Worm (Caenorhabditis elegans) whole organism, L3 larva: ENCODE data around the gene rsp-8.

Source experiments
- R02D3.7 ChIP-seq: fragments of 150-350 bp; optimal IDR thresholded peaks from 2 replicates; lab custom pipeline; 2014; ENCODE audit warnings: missing biosample characterization, missing genetic modification characterization
- ceh-28 ChIP-seq: fragments of 150-350 bp; optimal IDR thresholded peaks from 2 replicates; lab custom pipeline; 2014; ENCODE audit warnings: missing biosample characterization, missing genetic modification reagents, missing genetic modification characterization
- egl-5 ChIP-seq: fragments of 150-350 bp; optimal IDR thresholded peaks from 2 replicates; lab custom pipeline; 2017; ENCODE audit warnings: missing biosample characterization, missing genetic modification reagents, missing genetic modification characterization, inconsistent platforms
- elt-2 ChIP-seq: sonication (generic microtip); optimal IDR thresholded peaks from 2 replicates; lab custom pipeline; 2016; ENCODE audit warnings: missing genetic modification reagents, mild to moderate bottlenecking, missing genetic modification characterization, missing compliant biosample characterization
- elt-3 ChIP-seq, 3 experiments: fragments of 150-350 bp in 1 of 3; sonication (generic microtip) in 2 of 3; optimal IDR thresholded peaks; 2 replicates in 2 of 3; 4 replicates in 1 of 3; lab custom pipeline; 2014 to 2017; ENCODE audit warnings: missing biosample characterization in 3 of 3, missing genetic modification characterization in 3 of 3
- eor-1 ChIP-seq, 2 experiments: fragments of 150-350 bp; optimal IDR thresholded peaks; 2 replicates each; lab custom pipeline; 2014 to 2018; ENCODE audit warnings: missing biosample characterization in 2 of 2, missing genetic modification characterization in 2 of 2
- fkh-10 ChIP-seq: sonication (generic microtip); optimal IDR thresholded peaks from 2 replicates; lab custom pipeline; 2017; ENCODE audit warnings: missing biosample characterization, missing genetic modification reagents, missing genetic modification characterization
- fos-1 ChIP-seq: fragments of 150-350 bp; optimal IDR thresholded peaks from 2 replicates; lab custom pipeline; 2014; ENCODE audit warnings: missing biosample characterization, missing genetic modification characterization
- lin-15B ChIP-seq: fragments of 150-350 bp; optimal IDR thresholded peaks from 2 replicates; lab custom pipeline; 2014; ENCODE audit warnings: missing biosample characterization, missing genetic modification characterization
- lsy-12 ChIP-seq: sonication (generic microtip); optimal IDR thresholded peaks from 2 replicates; lab custom pipeline; 2016; ENCODE audit warnings: mild to moderate bottlenecking, missing genetic modification characterization, missing compliant biosample characterization
- mdl-1 ChIP-seq: fragments of 150-350 bp; optimal IDR thresholded peaks from 2 replicates; lab custom pipeline; 2014; ENCODE audit warnings: missing biosample characterization, missing genetic modification characterization
- nhr-25 ChIP-seq: sonication (generic microtip); optimal IDR thresholded peaks from 2 replicates; lab custom pipeline; 2017; ENCODE audit warnings: missing biosample characterization, missing genetic modification characterization
- nhr-67 ChIP-seq: fragments of 150-350 bp; optimal IDR thresholded peaks from 2 replicates; lab custom pipeline; 2014; ENCODE audit warnings: missing biosample characterization, missing genetic modification characterization
- pha-4 ChIP-seq: fragments of 150-350 bp; optimal IDR thresholded peaks from 2 replicates; lab custom pipeline; 2014; ENCODE audit warnings: missing biosample characterization, missing genetic modification reagents, missing genetic modification characterization
- pqm-1 ChIP-seq: fragments of 150-350 bp; optimal IDR thresholded peaks from 2 replicates; lab custom pipeline; 2017; ENCODE audit warnings: missing biosample characterization, missing genetic modification characterization, inconsistent platforms
- snpc-4 ChIP-seq: fragments of 150-350 bp; optimal IDR thresholded peaks from 2 replicates; lab custom pipeline; 2014; ENCODE audit warnings: missing biosample characterization, missing genetic modification characterization
- tbx-2 ChIP-seq: sonication (generic microtip); optimal IDR thresholded peaks from 2 replicates; lab custom pipeline; 2016; ENCODE audit warnings: mild to moderate bottlenecking, missing genetic modification characterization, missing compliant biosample characterization
- unc-39 ChIP-seq: sonication (generic microtip); optimal IDR thresholded peaks from 4 replicates; lab custom pipeline; 2017; ENCODE audit warnings: missing biosample characterization, missing genetic modification characterization
- ztf-4 ChIP-seq: fragments of 150-350 bp; optimal IDR thresholded peaks from 2 replicates; lab custom pipeline; 2014; ENCODE audit warnings: missing biosample characterization, missing genetic modification characterization

The rsp-8 gene

DNA sequence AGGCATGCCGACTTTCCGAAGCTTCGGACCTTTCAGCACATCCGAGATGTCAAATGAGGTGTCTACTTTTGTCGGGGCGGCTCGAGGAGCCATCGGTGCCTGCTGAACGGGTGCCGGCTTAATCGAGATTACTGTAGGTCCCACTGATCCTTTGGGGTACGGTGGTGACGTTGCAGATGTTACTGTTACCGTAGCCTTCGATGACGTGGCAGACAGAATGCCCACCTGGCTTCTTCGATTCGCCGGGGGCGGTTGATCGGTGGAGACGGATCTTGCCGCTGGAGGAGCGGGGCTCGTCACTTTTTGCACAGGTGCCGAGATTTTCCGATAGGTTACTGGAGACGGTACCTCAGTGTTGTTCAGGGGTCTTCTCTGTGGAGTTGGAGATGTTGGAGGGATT is 45.4 kb downstream of the rsp-8 start:
- TF ChIP-seq ztf-4 (tag; lab: Kevin White, UChicago): no peak
- no peak for TF ChIP-seq eor-1 (tag; optimal IDR thresholded peaks at IDR 0.05; lab: Kevin White, UChicago)

ce11 chrIII:11874242-11874641 is 48.0 kb downstream of the rsp-8 start:
- TF ChIP-seq elt-2 (tag; lab: Kevin White, UChicago) (no peak), unc-39 (tag; lab: Kevin White, UChicago) (no peak), lin-15B (tag; lab: Kevin White, UChicago) (no peak), ceh-28 (tag; lab: Kevin White, UChicago) (no peak), fos-1 (tag; lab: Kevin White, UChicago) (no peak)
- TF ChIP-seq, all 47 proteins: peak for 0

DNA sequence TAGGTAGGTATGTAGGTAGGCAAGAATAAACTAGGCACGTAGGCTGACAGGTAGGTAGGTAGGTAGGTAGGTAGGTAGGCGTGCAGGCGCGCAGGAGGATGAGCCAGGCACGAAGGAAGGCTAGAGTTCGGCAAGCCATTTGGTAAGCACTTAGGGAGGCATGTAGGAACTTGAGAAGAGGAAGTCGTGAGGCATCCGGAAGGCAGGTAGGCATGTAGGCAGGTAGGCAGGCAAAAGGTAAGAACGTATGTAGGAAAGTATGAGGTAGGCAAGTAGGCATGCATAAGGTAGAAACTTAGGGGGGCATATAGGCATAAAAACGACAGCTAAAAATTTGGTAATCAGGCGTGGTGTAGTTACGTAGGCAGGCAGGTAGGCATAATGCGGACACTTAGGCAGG is 49.9 kb downstream of the rsp-8 start:
- TF ChIP-seq nhr-25: no peak
- TF ChIP-seq ceh-28 (tag; lab: Kevin White, UChicago): no peak
- TF ChIP-seq nhr-67 (tag; lab: Kevin White, UChicago): no peak
- no peak for TF ChIP-seq lsy-12 (tag; lab: Kevin White, UChicago)
- TF ChIP-seq pha-4 (tag; lab: Kevin White, UChicago): no peak
- no peak for TF ChIP-seq ztf-4 (tag; lab: Kevin White, UChicago)
- TF ChIP-seq eor-1 (tag; optimal IDR thresholded peaks at IDR 0.05; lab: Kevin White, UChicago): no peak
- TF ChIP-seq elt-3 (tag; optimal IDR thresholded peaks at IDR 0.05; lab: Kevin White, UChicago): no peak
- TF ChIP-seq mdl-1 (tag; lab: Kevin White, UChicago): no peak
- TF ChIP-seq fkh-10 (GFP tag; lab: Kevin White, UChicago): no peak
- no peak for TF ChIP-seq R02D3.7 (tag; lab: Kevin White, UChicago)
- TF ChIP-seq tbx-2 (tag; lab: Kevin White, UChicago): no peak
- no peak for TF ChIP-seq lin-15B (tag; lab: Kevin White, UChicago)
- no peak for TF ChIP-seq egl-5 (tag; lab: Kevin White, UChicago)
- no peak for TF ChIP-seq snpc-4

DNA sequence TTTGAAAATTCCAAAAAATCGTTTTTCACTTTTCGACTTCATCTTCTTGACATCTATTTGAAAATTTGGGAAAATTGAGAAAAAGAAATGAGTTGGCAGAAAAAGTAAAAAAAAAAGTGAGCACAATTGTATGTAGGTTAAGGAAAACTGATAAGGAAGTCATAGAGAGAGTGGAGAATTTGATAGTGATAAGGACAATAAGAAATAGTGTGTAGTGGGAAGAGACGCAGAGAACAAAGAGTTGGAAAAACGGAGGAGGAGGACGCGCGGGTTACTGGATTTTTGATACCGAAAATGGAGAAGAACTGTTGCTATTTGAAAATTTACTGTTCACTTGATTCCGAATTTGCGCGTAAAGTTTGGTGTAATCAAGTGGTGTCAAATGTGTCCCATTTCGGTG is 52.5 kb downstream of the rsp-8 start, which contains the start of gene Y56A3A.6:
Gene Y56A3A.6, minus strand, starts transcription at position 53 of the 400 bp plus-strand sequence.
- TF ChIP-seq R02D3.7 (tag; lab: Kevin White, UChicago): no peak
- peak; percentile 1 for TF ChIP-seq pha-4 (tag; lab: Kevin White, UChicago)
- TF ChIP-seq elt-2 (tag; lab: Kevin White, UChicago): peak; percentile 79
- TF ChIP-seq pqm-1 (tag; lab: Kevin White, UChicago): peak; percentile 55
- no peak for TF ChIP-seq ceh-28 (tag; lab: Kevin White, UChicago)
